Fruit fly (Drosophila melanogaster): ENCODE measurements around the gene Aasdh.

The Aasdh gene

DNA sequence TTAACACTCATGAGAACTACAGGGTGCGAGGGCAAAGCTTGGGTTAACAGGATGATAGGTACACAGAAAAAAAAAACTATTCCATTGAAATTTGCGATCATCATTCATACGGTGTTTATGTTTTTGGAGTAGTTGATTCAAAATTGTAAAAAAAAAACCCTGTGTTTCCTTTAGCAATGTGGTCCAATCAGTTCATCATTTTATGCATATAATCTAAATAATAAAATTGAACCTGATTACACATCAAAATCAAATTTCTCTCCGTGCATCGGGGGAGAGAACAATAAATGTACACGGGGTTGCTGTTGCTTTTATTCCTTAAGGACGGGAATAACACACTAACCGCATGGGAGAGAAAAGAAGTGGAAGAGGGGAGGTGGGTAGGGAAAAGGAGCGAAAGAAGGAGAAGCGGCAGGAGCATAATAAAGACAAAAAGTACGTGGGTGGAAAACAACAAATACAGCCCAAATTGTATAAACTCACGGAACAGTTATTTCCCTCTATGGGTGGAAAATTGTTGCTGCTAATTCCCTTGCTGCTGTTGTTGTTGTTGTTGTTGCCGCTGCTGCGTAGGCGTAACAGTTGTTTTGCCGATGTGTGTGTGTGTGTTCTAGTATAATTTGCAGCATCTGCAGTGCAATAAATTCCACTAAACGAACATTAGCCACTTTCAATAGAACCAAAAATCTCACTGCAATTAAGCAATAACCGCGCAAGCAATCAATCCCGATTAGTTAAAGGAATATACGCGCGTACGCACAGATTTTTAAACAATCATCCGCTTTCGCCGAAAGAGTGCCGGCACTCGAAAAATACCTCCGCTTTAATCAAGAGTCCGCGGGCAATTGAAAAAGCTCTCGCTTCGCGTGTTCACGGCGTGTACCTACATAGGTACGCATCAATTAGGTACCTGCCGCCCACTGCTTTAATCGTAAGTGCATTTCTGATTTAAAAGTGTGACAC is 14.0 kb upstream of the Aasdh start, which contains the start of gene Agpat2:
Gene Agpat2, minus strand, starts transcription at position 851 of the 963 bp plus-strand sequence.
- peak; percentile 76 for TF ChIP-seq rgr (GFP tag; optimal IDR thresholded peaks at IDR 0.05)
- no peak for TF ChIP-seq dsf (GFP tag; optimal IDR thresholded peaks at IDR 0.05; ENCODE audit: borderline replicate concordance)
- TF ChIP-seq Abd-B (GFP tag; optimal IDR thresholded peaks at IDR 0.05): no peak
- no peak for TF ChIP-seq CrebA (GFP tag; optimal IDR thresholded peaks at IDR 0.05; ENCODE audit: borderline replicate concordance)
- peak; percentile 80 for TF ChIP-seq ey (GFP tag; optimal IDR thresholded peaks at IDR 0.05)
- TF ChIP-seq Dif (GFP tag; optimal IDR thresholded peaks at IDR 0.05; ENCODE audit: partially characterized antibody): no peak
- TF ChIP-seq pan (optimal IDR thresholded peaks at IDR 0.05): no peak
- peak; percentile 77 for TF ChIP-seq br (GFP tag; optimal IDR thresholded peaks at IDR 0.05)
- TF ChIP-seq CG32264 (GFP tag; optimal IDR thresholded peaks at IDR 0.05): peak; percentile 53
- TF ChIP-seq Dfd (GFP tag; optimal IDR thresholded peaks at IDR 0.05): no peak
- peak; percentile 79 for TF ChIP-seq OdsH (GFP tag; optimal IDR thresholded peaks at IDR 0.05)
- no peak for TF ChIP-seq Rel (GFP tag; optimal IDR thresholded peaks at IDR 0.05)
- no peak for TF ChIP-seq Rel (tag; optimal IDR thresholded peaks at IDR 0.05)
- peak; percentile 89 for TF ChIP-seq h (GFP tag; optimal IDR thresholded peaks at IDR 0.05)
- no peak for TF ChIP-seq lola (GFP tag; optimal IDR thresholded peaks at IDR 0.05)
- TF ChIP-seq Sp1 (GFP tag; optimal IDR thresholded peaks at IDR 0.05): peak; percentile 72
- TF ChIP-seq Hr78 (GFP tag; optimal IDR thresholded peaks at IDR 0.05): no peak
- no peak for TF ChIP-seq usp (GFP tag; optimal IDR thresholded peaks at IDR 0.05)
- TF ChIP-seq dmrt93B (GFP tag; optimal IDR thresholded peaks at IDR 0.05): peak; percentile 52
- TF ChIP-seq dl (GFP tag; optimal IDR thresholded peaks at IDR 0.05; ENCODE audit: insufficient read depth in 1 of 2, partially characterized antibody in 2 of 2): no peak
- no peak for TF ChIP-seq jim (GFP tag; optimal IDR thresholded peaks at IDR 0.05)
- no peak for TF ChIP-seq Jra (GFP tag; optimal IDR thresholded peaks at IDR 0.05)
- no peak for TF ChIP-seq GATAd (GFP tag; optimal IDR thresholded peaks at IDR 0.05)
- TF ChIP-seq CG9705 (GFP tag; optimal IDR thresholded peaks at IDR 0.05): peak; percentile 1
- no peak for TF ChIP-seq Mio (GFP tag; optimal IDR thresholded peaks at IDR 0.05)
- no peak for TF ChIP-seq Myc (optimal IDR thresholded peaks at IDR 0.05)
- TF ChIP-seq woc (GFP tag; optimal IDR thresholded peaks at IDR 0.05): peak; percentile 70
- TF ChIP-seq sv (GFP tag; optimal IDR thresholded peaks at IDR 0.05): peak; percentile 71
- TF ChIP-seq fru (GFP tag; optimal IDR thresholded peaks at IDR 0.05): peak; percentile 82
- TF ChIP-seq sage (GFP tag; optimal IDR thresholded peaks at IDR 0.05): peak; percentile 69
- peak; percentile 71 for TF ChIP-seq tai (GFP tag; optimal IDR thresholded peaks at IDR 0.05)
- TF ChIP-seq Vsx2 (GFP tag; optimal IDR thresholded peaks at IDR 0.05; ENCODE audit: partially characterized antibody): no peak
- peak; percentile 56 for TF ChIP-seq Hnf4 (GFP tag; optimal IDR thresholded peaks at IDR 0.05)
- no peak for TF ChIP-seq Hr83 (GFP tag; optimal IDR thresholded peaks at IDR 0.05; ENCODE audit: poor library complexity, severe bottlenecking)
- TF ChIP-seq brk (GFP tag; optimal IDR thresholded peaks at IDR 0.05): peak; percentile 58
- TF ChIP-seq psq (GFP tag; optimal IDR thresholded peaks at IDR 0.05): peak; percentile 72
- TF ChIP-seq HLH106 (tag; optimal IDR thresholded peaks at IDR 0.05): peak; percentile 69
- TF ChIP-seq foxo (GFP tag; optimal IDR thresholded peaks at IDR 0.05): peak in 1 of 2 experiments; percentile 83
- TF ChIP-seq N (GFP tag; optimal IDR thresholded peaks at IDR 0.05): no peak

DNA sequence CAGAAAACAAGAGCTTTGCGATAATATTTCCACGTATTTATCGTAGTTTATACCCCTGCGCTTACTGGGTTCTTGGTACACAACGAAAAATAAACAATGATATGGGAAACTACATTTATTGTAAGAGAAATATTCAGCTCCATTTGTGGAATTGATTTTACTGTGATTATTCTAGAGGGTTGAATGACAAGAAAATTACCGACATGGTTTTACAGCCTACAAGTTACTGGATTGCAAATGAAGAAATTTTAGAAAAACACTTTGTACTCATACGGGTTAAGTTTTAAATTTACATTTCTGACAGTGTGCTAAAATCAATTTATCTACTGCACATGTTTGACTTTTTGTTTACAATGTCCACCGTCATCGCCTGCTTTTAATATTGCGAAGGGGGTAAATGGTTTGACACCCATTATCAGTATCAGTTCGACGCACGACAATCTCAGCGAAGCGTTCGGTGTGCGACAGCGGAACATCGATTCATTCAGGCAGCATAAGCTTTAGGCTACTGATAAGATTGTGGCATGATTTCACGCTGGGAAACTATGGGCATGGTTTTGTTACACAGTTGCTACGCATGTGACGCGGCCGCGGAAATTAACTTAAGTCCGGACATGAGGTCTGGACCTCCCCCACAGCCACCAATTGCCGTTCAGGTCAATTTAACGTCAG is 12.5 kb upstream of the Aasdh start:
- TF ChIP-seq dl (GFP tag; optimal IDR thresholded peaks at IDR 0.05; ENCODE audit: insufficient read depth in 1 of 2, partially characterized antibody in 2 of 2) (no peak), Jra (GFP tag; optimal IDR thresholded peaks at IDR 0.05) (no peak), Abd-B (GFP tag; optimal IDR thresholded peaks at IDR 0.05) (no peak), sage (GFP tag; optimal IDR thresholded peaks at IDR 0.05) (no peak), jim (GFP tag; optimal IDR thresholded peaks at IDR 0.05) (no peak), foxo (GFP tag; optimal IDR thresholded peaks at IDR 0.05) (no peak), Myc (optimal IDR thresholded peaks at IDR 0.05) (no peak), CG9705 (GFP tag; optimal IDR thresholded peaks at IDR 0.05) (no peak), GATAd (GFP tag; optimal IDR thresholded peaks at IDR 0.05) (no peak), Dif (GFP tag; optimal IDR thresholded peaks at IDR 0.05; ENCODE audit: partially characterized antibody) (no peak), dsf (GFP tag; optimal IDR thresholded peaks at IDR 0.05; ENCODE audit: borderline replicate concordance) (no peak), Mio (GFP tag; optimal IDR thresholded peaks at IDR 0.05) (no peak), ey (GFP tag; optimal IDR thresholded peaks at IDR 0.05) (peak; percentile 28), psq (GFP tag; optimal IDR thresholded peaks at IDR 0.05) (no peak), Vsx2 (GFP tag; optimal IDR thresholded peaks at IDR 0.05; ENCODE audit: partially characterized antibody) (no peak), OdsH (GFP tag; optimal IDR thresholded peaks at IDR 0.05) (peak; percentile 4), usp (GFP tag; optimal IDR thresholded peaks at IDR 0.05) (no peak), brk (GFP tag; optimal IDR thresholded peaks at IDR 0.05) (no peak), HLH106 (tag; optimal IDR thresholded peaks at IDR 0.05) (peak; percentile 10), fru (GFP tag; optimal IDR thresholded peaks at IDR 0.05) (no peak), woc (GFP tag; optimal IDR thresholded peaks at IDR 0.05) (no peak), dmrt93B (GFP tag; optimal IDR thresholded peaks at IDR 0.05) (no peak), pan (optimal IDR thresholded peaks at IDR 0.05) (no peak), h (GFP tag; optimal IDR thresholded peaks at IDR 0.05) (peak; percentile 52), N (GFP tag; optimal IDR thresholded peaks at IDR 0.05) (no peak), CG32264 (GFP tag; optimal IDR thresholded peaks at IDR 0.05) (no peak), Rel (GFP tag; optimal IDR thresholded peaks at IDR 0.05) (no peak), Rel (tag; optimal IDR thresholded peaks at IDR 0.05) (no peak), rgr (GFP tag; optimal IDR thresholded peaks at IDR 0.05) (peak; percentile 39), Hr83 (GFP tag; optimal IDR thresholded peaks at IDR 0.05; ENCODE audit: poor library complexity, severe bottlenecking) (no peak), Hnf4 (GFP tag; optimal IDR thresholded peaks at IDR 0.05) (peak; percentile 13), Hr78 (GFP tag; optimal IDR thresholded peaks at IDR 0.05) (no peak), Dfd (GFP tag; optimal IDR thresholded peaks at IDR 0.05) (no peak), Sp1 (GFP tag; optimal IDR thresholded peaks at IDR 0.05) (peak; percentile 7), sv (GFP tag; optimal IDR thresholded peaks at IDR 0.05) (no peak), tai (GFP tag; optimal IDR thresholded peaks at IDR 0.05) (no peak), br (GFP tag; optimal IDR thresholded peaks at IDR 0.05) (peak; percentile 16)
